Fruit fly (Drosophila melanogaster): ENCODE results near the gene CG4199.

Gene CG4199

DNA sequence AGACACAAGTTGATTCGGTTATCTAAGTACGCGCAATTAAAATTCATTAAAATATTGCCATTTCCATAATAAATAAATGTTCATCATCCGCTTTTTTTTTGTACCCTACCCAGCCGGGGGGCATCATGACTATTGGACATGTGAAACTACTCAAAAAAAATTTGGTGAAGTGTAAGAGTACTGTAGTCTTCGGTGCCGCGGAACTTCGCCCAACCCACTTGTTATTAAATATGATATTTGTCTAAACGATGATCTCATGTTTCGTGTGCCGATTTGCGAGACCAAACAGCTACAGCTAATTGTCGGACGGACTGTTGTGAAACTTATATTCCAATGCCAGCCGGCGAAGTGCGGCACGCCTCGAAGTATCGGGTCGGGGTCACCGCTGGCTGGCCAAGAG lies 15.5 kb upstream of the CG4199 start:
- TF ChIP-seq ovo (GFP tag; optimal IDR thresholded peaks at IDR 0.05) (no peak), bab1 (GFP tag; optimal IDR thresholded peaks at IDR 0.05) (no peak), CG14711 (tag; optimal IDR thresholded peaks at IDR 0.05) (no peak), CG7101 (tag; optimal IDR thresholded peaks at IDR 0.05) (no peak), cnc (optimal IDR thresholded peaks at IDR 0.05) (no peak), Clk (GFP tag; optimal IDR thresholded peaks at IDR 0.05) (no peak), tj (GFP tag; optimal IDR thresholded peaks at IDR 0.05) (no peak), Mnt (GFP tag; optimal IDR thresholded peaks at IDR 0.05) (no peak), CG1620 (GFP tag; optimal IDR thresholded peaks at IDR 0.05) (no peak), CG5204 (GFP tag; optimal IDR thresholded peaks at IDR 0.05) (no peak), CG7045 (GFP tag; optimal IDR thresholded peaks at IDR 0.05) (no peak), Hr96 (GFP tag; optimal IDR thresholded peaks at IDR 0.05) (no peak), CG12768 (GFP tag; optimal IDR thresholded peaks at IDR 0.05) (no peak), Crg-1 (GFP tag; optimal IDR thresholded peaks at IDR 0.05) (no peak), cic (GFP tag; optimal IDR thresholded peaks at IDR 0.05) (no peak), kay (GFP tag; ENCODE audit: borderline replicate concordance) (no peak), CG11617 (GFP tag; optimal IDR thresholded peaks at IDR 0.05) (no peak), CG33017 (tag; optimal IDR thresholded peaks at IDR 0.05) (no peak), pad (GFP tag; optimal IDR thresholded peaks at IDR 0.05) (no peak), toe (GFP tag; optimal IDR thresholded peaks at IDR 0.05) (no peak)

DNA sequence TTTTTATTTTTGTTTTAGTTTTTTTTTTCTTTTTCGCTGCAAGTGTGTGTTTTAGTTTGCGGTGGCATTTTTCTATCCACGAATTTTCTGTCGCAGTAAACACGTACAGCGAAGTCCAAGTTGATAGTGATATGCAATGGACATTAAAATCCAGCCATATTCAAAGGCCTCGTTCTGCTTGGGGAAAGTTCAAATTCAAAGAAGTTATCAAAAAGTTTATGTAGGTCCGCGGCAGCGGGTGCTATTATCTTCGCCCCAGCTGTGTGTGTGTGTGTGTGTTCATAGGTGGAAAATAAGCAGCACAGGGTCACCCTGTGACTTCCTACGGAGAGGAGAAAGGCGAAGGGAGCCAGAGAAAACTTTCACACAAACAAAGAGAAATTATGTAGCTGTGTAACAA lies 14.2 kb upstream of the CG4199 start:
- TF ChIP-seq tj (GFP tag; optimal IDR thresholded peaks at IDR 0.05) (peak; percentile 16), CG7045 (GFP tag; optimal IDR thresholded peaks at IDR 0.05) (no peak)

dm6 chrX:2083678-2084162 lies 10.4 kb upstream of the CG4199 start:
- TF ChIP-seq Crg-1 (GFP tag; optimal IDR thresholded peaks at IDR 0.05) (peak; percentile 30), tj (GFP tag; optimal IDR thresholded peaks at IDR 0.05) (peak; percentile 89), cic (GFP tag; optimal IDR thresholded peaks at IDR 0.05) (no peak), CG14711 (tag; optimal IDR thresholded peaks at IDR 0.05) (peak; percentile 9), Mnt (GFP tag; optimal IDR thresholded peaks at IDR 0.05) (peak; percentile 53), CG7101 (tag; optimal IDR thresholded peaks at IDR 0.05) (peak; percentile 48), CG7045 (GFP tag; optimal IDR thresholded peaks at IDR 0.05) (no peak), ovo (GFP tag; optimal IDR thresholded peaks at IDR 0.05) (peak; percentile 45), bab1 (GFP tag; optimal IDR thresholded peaks at IDR 0.05) (peak; percentile 1)

dm6 chrX:2083109-2083508 lies 9.8 kb upstream of the CG4199 start:
- TF ChIP-seq Hr96 (GFP tag; optimal IDR thresholded peaks at IDR 0.05) (peak; percentile 68), pad (GFP tag; optimal IDR thresholded peaks at IDR 0.05) (peak; percentile 47), CG1620 (GFP tag; optimal IDR thresholded peaks at IDR 0.05) (peak; percentile 22), cic (GFP tag; optimal IDR thresholded peaks at IDR 0.05) (no peak), CG5204 (GFP tag; optimal IDR thresholded peaks at IDR 0.05) (no peak), CG7045 (GFP tag; optimal IDR thresholded peaks at IDR 0.05) (peak; percentile 39), CG14711 (tag; optimal IDR thresholded peaks at IDR 0.05) (peak; percentile 85), toe (GFP tag; optimal IDR thresholded peaks at IDR 0.05) (peak; percentile 14), Mnt (GFP tag; optimal IDR thresholded peaks at IDR 0.05) (peak; percentile 45), Crg-1 (GFP tag; optimal IDR thresholded peaks at IDR 0.05) (peak; percentile 20), CG7101 (tag; optimal IDR thresholded peaks at IDR 0.05) (peak; percentile 88), bab1 (GFP tag; optimal IDR thresholded peaks at IDR 0.05) (peak; percentile 81), Clk (GFP tag; optimal IDR thresholded peaks at IDR 0.05) (no peak), CG12768 (GFP tag; optimal IDR thresholded peaks at IDR 0.05) (peak; percentile 51), CG11617 (GFP tag; optimal IDR thresholded peaks at IDR 0.05) (peak; percentile 25), tj (GFP tag; optimal IDR thresholded peaks at IDR 0.05) (no peak), kay (GFP tag; ENCODE audit: borderline replicate concordance) (no peak), CG33017 (tag; optimal IDR thresholded peaks at IDR 0.05) (peak; percentile 83), ovo (GFP tag; optimal IDR thresholded peaks at IDR 0.05) (no peak), cnc (optimal IDR thresholded peaks at IDR 0.05) (no peak)

DNA sequence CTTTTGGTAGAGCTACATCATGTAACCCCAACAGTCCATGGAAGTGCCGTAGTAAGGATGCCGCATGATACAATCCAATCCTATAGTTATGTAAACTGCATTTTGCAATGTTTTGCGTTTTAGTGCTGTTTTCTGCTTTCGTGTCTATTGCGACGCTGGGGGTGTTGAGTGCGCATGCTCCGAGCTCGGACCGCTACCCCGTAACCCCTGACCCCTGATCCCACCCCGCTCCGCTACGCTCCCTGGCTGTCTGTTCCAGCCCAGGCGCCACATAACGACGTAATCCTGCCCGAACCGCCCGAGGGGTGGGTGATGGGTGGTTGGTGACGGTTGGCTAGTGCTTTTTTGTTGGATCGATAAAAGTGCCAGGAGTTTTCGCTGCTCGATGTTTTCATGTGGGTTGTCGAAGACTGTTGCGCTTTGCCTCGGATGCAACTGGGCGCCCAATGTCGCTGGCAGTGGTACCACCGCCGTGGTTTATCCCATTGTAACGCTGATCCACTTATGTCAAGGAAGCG lies 8.6 kb upstream of the CG4199 start:
- TF ChIP-seq CG1620 (GFP tag; optimal IDR thresholded peaks at IDR 0.05) (no peak), tj (GFP tag; optimal IDR thresholded peaks at IDR 0.05) (no peak), CG12768 (GFP tag; optimal IDR thresholded peaks at IDR 0.05) (no peak), Mnt (GFP tag; optimal IDR thresholded peaks at IDR 0.05) (no peak), Crg-1 (GFP tag; optimal IDR thresholded peaks at IDR 0.05) (no peak), bab1 (GFP tag; optimal IDR thresholded peaks at IDR 0.05) (no peak), CG14711 (tag; optimal IDR thresholded peaks at IDR 0.05) (no peak), cic (GFP tag; optimal IDR thresholded peaks at IDR 0.05) (no peak), CG7101 (tag; optimal IDR thresholded peaks at IDR 0.05) (no peak), CG7045 (GFP tag; optimal IDR thresholded peaks at IDR 0.05) (no peak), ovo (GFP tag; optimal IDR thresholded peaks at IDR 0.05) (no peak), Clk (GFP tag; optimal IDR thresholded peaks at IDR 0.05) (no peak), CG33017 (tag; optimal IDR thresholded peaks at IDR 0.05) (no peak), pad (GFP tag; optimal IDR thresholded peaks at IDR 0.05) (no peak), CG5204 (GFP tag; optimal IDR thresholded peaks at IDR 0.05) (no peak)

DNA sequence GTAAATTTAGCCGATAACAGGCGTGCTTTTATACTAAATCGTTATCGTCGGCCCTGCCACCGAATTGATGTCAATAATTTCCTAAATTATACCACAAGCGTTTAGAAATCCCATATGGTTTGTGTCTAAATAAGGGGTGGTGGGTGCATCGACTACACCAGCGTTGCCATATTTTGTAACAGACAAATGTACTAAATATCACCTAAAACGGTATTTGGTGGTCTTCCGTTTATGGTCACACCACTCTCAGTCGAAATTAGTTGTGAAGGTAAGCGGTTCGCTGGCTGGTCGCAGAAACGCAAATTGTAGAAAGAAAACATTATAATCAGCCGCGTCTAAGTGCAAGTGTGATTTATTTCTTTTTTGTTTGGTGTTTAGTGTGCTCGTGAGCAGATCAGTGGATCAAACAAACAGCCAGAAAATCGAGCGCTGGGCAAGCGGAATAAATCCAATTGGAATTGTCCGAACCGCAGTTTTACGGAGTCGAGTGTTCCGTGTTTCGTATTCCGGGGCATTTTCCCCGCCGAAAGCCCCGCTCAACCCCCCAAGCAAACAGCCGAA lies 7.2 kb upstream of the CG4199 start, which contains the start of the genes CG16903 and Unc-76:
Gene CG16903, minus strand, starts transcription at position 39 of the 561 bp plus-strand sequence.
Gene Unc-76, plus strand, starts transcription at position 244 of the 561 bp plus-strand sequence.
- TF ChIP-seq ovo (GFP tag; optimal IDR thresholded peaks at IDR 0.05) (peak; percentile 64), pad (GFP tag; optimal IDR thresholded peaks at IDR 0.05) (peak; percentile 55), Mnt (GFP tag; optimal IDR thresholded peaks at IDR 0.05) (peak; percentile 90), CG5204 (GFP tag; optimal IDR thresholded peaks at IDR 0.05) (no peak), Crg-1 (GFP tag; optimal IDR thresholded peaks at IDR 0.05) (no peak), kay (GFP tag; ENCODE audit: borderline replicate concordance) (no peak), Clk (GFP tag; optimal IDR thresholded peaks at IDR 0.05) (no peak), cnc (optimal IDR thresholded peaks at IDR 0.05) (no peak), tj (GFP tag; optimal IDR thresholded peaks at IDR 0.05) (peak; percentile 54), bab1 (GFP tag; optimal IDR thresholded peaks at IDR 0.05) (peak; percentile 94), CG11617 (GFP tag; optimal IDR thresholded peaks at IDR 0.05) (peak; percentile 74), CG33017 (tag; optimal IDR thresholded peaks at IDR 0.05) (no peak), Hr96 (GFP tag; optimal IDR thresholded peaks at IDR 0.05) (no peak), toe (GFP tag; optimal IDR thresholded peaks at IDR 0.05) (no peak), CG1620 (GFP tag; optimal IDR thresholded peaks at IDR 0.05) (peak; percentile 54), cic (GFP tag; optimal IDR thresholded peaks at IDR 0.05) (peak; percentile 69), CG7101 (tag; optimal IDR thresholded peaks at IDR 0.05) (peak; percentile 73), CG14711 (tag; optimal IDR thresholded peaks at IDR 0.05) (peak; percentile 54), CG12768 (GFP tag; optimal IDR thresholded peaks at IDR 0.05) (no peak), CG7045 (GFP tag; optimal IDR thresholded peaks at IDR 0.05) (no peak)

Data from whole organism, adult.